Fruit fly (Drosophila melanogaster): ENCODE results near the gene Sema1a.

Gene Sema1a

DNA sequence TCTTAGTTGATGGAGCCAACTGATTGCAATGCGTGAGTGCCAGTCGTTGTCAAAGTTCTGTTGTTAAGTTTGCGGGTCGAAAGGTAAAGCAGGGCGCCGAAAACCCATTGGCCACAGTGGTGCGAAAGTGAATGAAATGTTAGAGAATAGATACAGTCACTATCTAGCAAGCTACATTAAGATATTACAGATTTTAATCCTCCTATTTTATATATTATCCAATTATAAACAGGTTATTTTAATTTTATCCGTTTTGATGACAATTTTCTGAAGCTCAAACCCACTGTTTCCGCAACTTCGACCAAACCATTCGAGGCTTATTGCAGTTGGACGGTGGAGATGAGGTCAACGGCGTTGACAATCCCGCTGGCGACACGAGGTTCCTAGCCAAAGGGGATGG, 10.5 kb downstream of the Sema1a start (continued):
- 0 out of 2 replicates have a peak, but pooled peaks have one; percentile 38 for TF ChIP-seq slbo (GFP tag; IDR thresholded peaks at IDR 0.05)
- no peak for TF ChIP-seq dysf (GFP tag; IDR thresholded peaks at IDR 0.05)
- TF ChIP-seq croc (GFP tag; conservative IDR thresholded peaks at IDR 0.05): 0 out of 3 replicates have a peak, but pooled peaks have one; percentile 33
- TF ChIP-seq CG4820 (GFP tag; optimal IDR thresholded peaks at IDR 0.05): no peak
- no peak for TF ChIP-seq CG13424 (tag; optimal IDR thresholded peaks at IDR 0.05)
- TF ChIP-seq Mes4 (GFP tag; optimal IDR thresholded peaks at IDR 0.05): no peak
- TF ChIP-seq D19B (GFP tag; optimal IDR thresholded peaks at IDR 0.05): no peak
- peak; percentile 42 for TF ChIP-seq lab (GFP tag; optimal IDR thresholded peaks at IDR 0.05)
- TF ChIP-seq Ravus (GFP tag; IDR thresholded peaks at IDR 0.05): no peak
- no peak for TF ChIP-seq CG11560 (tag; IDR thresholded peaks at IDR 0.05)
- no peak for TF ChIP-seq CG4707 (GFP tag; optimal IDR thresholded peaks at IDR 0.05)
- TF ChIP-seq CG8359 (GFP tag; optimal IDR thresholded peaks at IDR 0.05; ENCODE audit: borderline replicate concordance): no peak
- TF ChIP-seq PHDP (tag; optimal IDR thresholded peaks at IDR 0.05): peak; percentile 18
- peak; percentile 5 for TF ChIP-seq Fer1 (GFP tag; optimal IDR thresholded peaks at IDR 0.05)
- TF ChIP-seq knrl (GFP tag; IDR thresholded peaks at IDR 0.05; ENCODE audit: partially characterized antibody): no peak
- no peak for TF ChIP-seq Stat92E (GFP tag; optimal IDR thresholded peaks at IDR 0.05)
- TF ChIP-seq grau (tag; optimal IDR thresholded peaks at IDR 0.05): peak; percentile 28
- no peak for TF ChIP-seq Hr39 (optimal IDR thresholded peaks at IDR 0.05)
- TF ChIP-seq CG2889 (GFP tag; IDR thresholded peaks at IDR 0.05): no peak
- TF ChIP-seq E2f2 (GFP tag; IDR thresholded peaks at IDR 0.05): 0 out of 2 replicates have a peak, but pooled peaks have one; percentile 13
- TF ChIP-seq Antp (GFP tag; optimal IDR thresholded peaks at IDR 0.05): no peak
- no peak for TF ChIP-seq ems (GFP tag; optimal IDR thresholded peaks at IDR 0.05)
- no peak for TF ChIP-seq fd64A (GFP tag; optimal IDR thresholded peaks at IDR 0.05)
- TF ChIP-seq Kr (GFP tag; optimal IDR thresholded peaks at IDR 0.05): no peak
- TF ChIP-seq otp (GFP tag; IDR thresholded peaks at IDR 0.05): no peak
- no peak for TF ChIP-seq HmgZ (tag; optimal IDR thresholded peaks at IDR 0.05)
- no peak for TF ChIP-seq sc (optimal IDR thresholded peaks at IDR 0.05)
- TF ChIP-seq sc (GFP tag; optimal IDR thresholded peaks at IDR 0.05): no peak
- no peak for TF ChIP-seq odd (GFP tag; optimal IDR thresholded peaks at IDR 0.05)
- no peak for TF ChIP-seq Bdp1 (GFP tag; optimal IDR thresholded peaks at IDR 0.05)
- peak; percentile 18 for TF ChIP-seq ewg (GFP tag; optimal IDR thresholded peaks at IDR 0.05)
- no peak for TF ChIP-seq Drgx (GFP tag; IDR thresholded peaks at IDR 0.05)
- no peak for TF ChIP-seq pfk (GFP tag; optimal IDR thresholded peaks at IDR 0.05)
- no peak for TF ChIP-seq CG9437 (GFP tag; optimal IDR thresholded peaks at IDR 0.05)
- TF ChIP-seq ftz-f1 (GFP tag; optimal IDR thresholded peaks at IDR 0.05): no peak
- no peak for TF ChIP-seq CG17802 (tag; optimal IDR thresholded peaks at IDR 0.05)
- TF ChIP-seq luna (GFP tag; optimal IDR thresholded peaks at IDR 0.05): no peak
- TF ChIP-seq jing (GFP tag; optimal IDR thresholded peaks at IDR 0.05): no peak
- no peak for TF ChIP-seq Bteb2 (GFP tag; optimal IDR thresholded peaks at IDR 0.05)
- TF ChIP-seq D (optimal IDR thresholded peaks at IDR 0.05): no peak
- TF ChIP-seq D (GFP tag; optimal IDR thresholded peaks at IDR 0.05): peak; percentile 32
- no peak for TF ChIP-seq ap (GFP tag; IDR thresholded peaks at IDR 0.05)
- TF ChIP-seq p53 (GFP tag; optimal IDR thresholded peaks at IDR 0.05): no peak
- no peak for TF ChIP-seq disco-r (GFP tag; optimal IDR thresholded peaks at IDR 0.05)
- TF ChIP-seq CG2678 (tag; optimal IDR thresholded peaks at IDR 0.05): peak; percentile 22
- TF ChIP-seq TFAM (GFP tag; optimal IDR thresholded peaks at IDR 0.05): no peak
- no peak for TF ChIP-seq gro (GFP tag; optimal IDR thresholded peaks at IDR 0.05)
- no peak for TF ChIP-seq CG6175 (GFP tag; IDR thresholded peaks at IDR 0.05)
- no peak for TF ChIP-seq Awh (GFP tag; IDR thresholded peaks at IDR 0.05)
- no peak for TF ChIP-seq CG2120 (GFP tag; optimal IDR thresholded peaks at IDR 0.05)
- no peak for TF ChIP-seq CG14860 (GFP tag; IDR thresholded peaks at IDR 0.05; ENCODE audit: partially characterized antibody)
- TF ChIP-seq nerfin-1 (tag; optimal IDR thresholded peaks at IDR 0.05): no peak
- TF ChIP-seq CG2199 (GFP tag; IDR thresholded peaks at IDR 0.05): no peak

Measured in whole organism, embryonic.